Fruit fly (Drosophila melanogaster): ENCODE measurements around the gene gnu.

Gene gnu

dm6 chr3L:14790127-14790589 is 13.0 kb downstream of the gnu start (continued):
- TF ChIP-seq tna (GFP tag; IDR thresholded peaks at IDR 0.05; ENCODE audit: partially characterized antibody) = peak; percentile 44
- no peak for TF ChIP-seq CG6765 (GFP tag; optimal IDR thresholded peaks at IDR 0.05)
- TF ChIP-seq ase (GFP tag; IDR thresholded peaks at IDR 0.05) = peak; percentile 35; the same call in 1 of the 3 replicates
- 0 out of 2 replicates have a peak, but pooled peaks have one; percentile 22 for TF ChIP-seq toy (GFP tag; IDR thresholded peaks at IDR 0.05)
- peak; percentile 57 for TF ChIP-seq CG16815 (GFP tag; optimal IDR thresholded peaks at IDR 0.05)
- TF ChIP-seq sug (tag; optimal IDR thresholded peaks at IDR 0.05) = no peak
- peak; percentile 82 for TF ChIP-seq CG13775 (GFP tag; optimal IDR thresholded peaks at IDR 0.05)
- TF ChIP-seq CG4282 (GFP tag; optimal IDR thresholded peaks at IDR 0.05) = peak; percentile 78
- peak; percentile 79 for TF ChIP-seq bab2 (GFP tag; optimal IDR thresholded peaks at IDR 0.05)
- TF ChIP-seq CG32772 (GFP tag; IDR thresholded peaks at IDR 0.05) = peak; percentile 71
- TF ChIP-seq CG1792 (GFP tag; optimal IDR thresholded peaks at IDR 0.05) = peak; percentile 84
- TF ChIP-seq NC2β (GFP tag; optimal IDR thresholded peaks at IDR 0.05) = peak; percentile 80
- TF ChIP-seq CG14710 (tag; optimal IDR thresholded peaks at IDR 0.05) = peak; percentile 70
- TF ChIP-seq CG17568 (GFP tag; optimal IDR thresholded peaks at IDR 0.05) = no peak
- peak; percentile 90 for TF ChIP-seq CG1647 (GFP tag; optimal IDR thresholded peaks at IDR 0.05)
- peak; percentile 63 for TF ChIP-seq Hr3 (GFP tag; optimal IDR thresholded peaks at IDR 0.05)
- no peak for TF ChIP-seq dan (GFP tag; IDR thresholded peaks at IDR 0.05)
- peak; percentile 82 for TF ChIP-seq CHES-1-like (GFP tag; optimal IDR thresholded peaks at IDR 0.05)
- peak; percentile 82 for TF ChIP-seq Mes4 (GFP tag; optimal IDR thresholded peaks at IDR 0.05)
- peak; percentile 79 for TF ChIP-seq CG18764 (GFP tag; optimal IDR thresholded peaks at IDR 0.05)
- TF ChIP-seq zfh2 (GFP tag; optimal IDR thresholded peaks at IDR 0.05) = peak; percentile 92
- peak; percentile 65 for TF ChIP-seq CG4424 (GFP tag; optimal IDR thresholded peaks at IDR 0.05)
- TF ChIP-seq twi (tag; optimal IDR thresholded peaks at IDR 0.05) = peak; percentile 43
- peak; percentile 64 for TF ChIP-seq HLH3B (GFP tag; IDR thresholded peaks at IDR 0.05)
- peak; percentile 52 for TF ChIP-seq emc (GFP tag; optimal IDR thresholded peaks at IDR 0.05)
- TF ChIP-seq grau (tag; optimal IDR thresholded peaks at IDR 0.05) = peak; percentile 67
- TF ChIP-seq CG12299 (tag; optimal IDR thresholded peaks at IDR 0.05) = peak; percentile 72
- peak; percentile 18 for TF ChIP-seq kah (GFP tag; optimal IDR thresholded peaks at IDR 0.05)
- TF ChIP-seq CG6654 (GFP tag; optimal IDR thresholded peaks at IDR 0.05) = peak; percentile 22
- peak; percentile 77; the same call in 1 of the 2 replicates for TF ChIP-seq ranshi (GFP tag; IDR thresholded peaks at IDR 0.05)
- peak; percentile 77 for TF ChIP-seq MBD-R2 (GFP tag; IDR thresholded peaks at IDR 0.05)
- TF ChIP-seq Myb (GFP tag; optimal IDR thresholded peaks at IDR 0.05) = peak; percentile 66
- peak; percentile 56 for TF ChIP-seq Chrac-16 (GFP tag; optimal IDR thresholded peaks at IDR 0.05)
- TF ChIP-seq ro (GFP tag; IDR thresholded peaks at IDR 0.05) = peak; percentile 44
- peak; percentile 85 for TF ChIP-seq gro (GFP tag; optimal IDR thresholded peaks at IDR 0.05)
- TF ChIP-seq fd96Cb (tag; optimal IDR thresholded peaks at IDR 0.05) = peak; percentile 47
- peak; percentile 58 for TF ChIP-seq stc (GFP tag; IDR thresholded peaks at IDR 0.05)
- peak; percentile 74 for TF ChIP-seq CG3163 (GFP tag; optimal IDR thresholded peaks at IDR 0.05)
- TF ChIP-seq inv (GFP tag; IDR thresholded peaks at IDR 0.05; ENCODE audit: partially characterized antibody) = peak; percentile 80
- peak; percentile 82 for TF ChIP-seq Doc3 (GFP tag; IDR thresholded peaks at IDR 0.05; ENCODE audit: partially characterized antibody)
- peak; percentile 69; the same call in 1 of the 2 replicates for TF ChIP-seq ara (GFP tag; IDR thresholded peaks at IDR 0.05)
- peak; percentile 70 for TF ChIP-seq org-1 (GFP tag; optimal IDR thresholded peaks at IDR 0.05)
- TF ChIP-seq Nf-YA (GFP tag; IDR thresholded peaks at IDR 0.05) = 0 out of 2 replicates have a peak, but pooled peaks have one; percentile 34
- no peak for TF ChIP-seq salm (tag; optimal IDR thresholded peaks at IDR 0.05)
- TF ChIP-seq Tbp (GFP tag; optimal IDR thresholded peaks at IDR 0.05) = peak; percentile 39
- TF ChIP-seq chm (GFP tag; IDR thresholded peaks at IDR 0.05) = peak; percentile 61
- TF ChIP-seq CG7357 (GFP tag; IDR thresholded peaks at IDR 0.05) = peak; percentile 68
- TF ChIP-seq CG14667 (GFP tag; IDR thresholded peaks at IDR 0.05) = peak; percentile 47
- TF ChIP-seq ken (GFP tag; IDR thresholded peaks at IDR 0.05) = peak; percentile 79; the same call in 2 of the 3 replicates
- TF ChIP-seq scrt (GFP tag; optimal IDR thresholded peaks at IDR 0.05) = no peak
- TF ChIP-seq stwl (tag; optimal IDR thresholded peaks at IDR 0.05) = peak; percentile 68

All from whole organism, embryonic.